Worm (Caenorhabditis elegans): Measurements from ENCODE around the gene mev-1.

- no peak for TF ChIP-seq ceh-91 (GFP tag; IDR thresholded peaks at IDR 0.05)
- TF ChIP-seq F33H1.4 (GFP tag; IDR thresholded peaks at IDR 0.05), result no peak
- TF ChIP-seq pbrm-1 (GFP tag; IDR thresholded peaks at IDR 0.05), result no peak
- TF ChIP-seq ama-1 (optimal IDR thresholded peaks at IDR 0.05), result no peak
- TF ChIP-seq ama-1 (GFP tag; optimal IDR thresholded peaks at IDR 0.05), result no peak
Measured at ce11 chrIII:10344762-10345161, 10.7 kb downstream of the mev-1 start.

Measured in whole organism, young adult.